Fruit fly (Drosophila melanogaster): ENCODE results near the gene UQCR-Q.

dm6 chr3L:17486130-17486529 lies 11.6 kb downstream of the UQCR-Q start, which contains the start of gene CG6333:
- no peak for TF ChIP-seq CG8478 (optimal IDR thresholded peaks at IDR 0.05)
- no peak for TF ChIP-seq CTCF (optimal IDR thresholded peaks at IDR 0.05)

Measured in S2 (cell line).